Worm (Caenorhabditis elegans): ENCODE results near the gene nhr-34.

ce11 chrIV:9641925-9642324 lies 33.5 kb downstream of the nhr-34 start, which contains the start of gene del-2:
- TF ChIP-seq mep-1 (tag; optimal IDR thresholded peaks at IDR 0.05) (no peak), ztf-11 (tag; optimal IDR thresholded peaks at IDR 0.05) (no peak), saeg-2 (GFP tag; IDR thresholded peaks at IDR 0.05) (no peak), nhr-11 (tag; optimal IDR thresholded peaks at IDR 0.05) (no peak), nhr-25 (tag; optimal IDR thresholded peaks at IDR 0.05; ENCODE audit: borderline replicate concordance, insufficient read depth) (no peak), ces-1 (GFP tag; optimal IDR thresholded peaks at IDR 0.05) (no peak), nhr-48 (tag; optimal IDR thresholded peaks at IDR 0.05) (no peak), lin-15B (tag; optimal IDR thresholded peaks at IDR 0.05) (no peak), tra-1 (GFP tag; IDR thresholded peaks at IDR 0.05) (no peak), fkh-10 (GFP tag; optimal IDR thresholded peaks at IDR 0.05) (no peak), skn-1 (tag; optimal IDR thresholded peaks at IDR 0.05) (no peak), lsy-2 (tag; optimal IDR thresholded peaks at IDR 0.05) (no peak)

Data from whole organism, L4 larva.